Fruit fly (Drosophila melanogaster): ENCODE measurements around the gene CG15418.

CG15418 gene

DNA sequence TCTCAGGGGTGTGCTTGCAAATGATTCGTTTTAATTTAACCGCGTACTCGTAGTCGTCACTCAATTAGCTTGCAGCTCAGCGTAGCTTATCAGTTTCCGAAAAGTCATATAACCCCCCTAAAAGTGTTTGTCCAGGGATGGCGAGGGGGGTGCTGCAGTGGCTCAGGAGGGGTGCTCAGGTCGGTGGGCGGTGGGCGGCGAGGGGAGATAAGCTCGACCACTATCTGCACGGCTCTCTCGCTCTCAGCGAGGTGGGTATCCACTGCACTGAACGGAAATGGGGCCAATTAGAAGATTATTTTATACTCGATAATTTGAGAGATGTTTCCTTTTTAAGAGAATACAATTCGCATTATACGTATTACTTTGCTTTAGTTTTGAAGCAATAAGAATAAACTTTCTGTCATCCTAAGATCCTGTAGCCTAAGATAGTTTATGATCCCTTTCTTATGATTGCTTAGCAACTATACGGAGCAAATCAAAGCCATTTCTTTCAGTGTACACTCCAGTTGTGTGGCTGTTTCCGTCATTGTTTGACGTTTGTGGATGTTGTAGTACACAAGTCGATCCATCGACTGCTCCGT is 48.2 kb downstream of the CG15418 start:
- TF ChIP-seq Rel (GFP tag; optimal IDR thresholded peaks at IDR 0.05) = no peak
- TF ChIP-seq Rel (tag; optimal IDR thresholded peaks at IDR 0.05) = peak; percentile 52
- peak; percentile 59 for TF ChIP-seq dmrt93B (GFP tag; optimal IDR thresholded peaks at IDR 0.05)
- no peak for TF ChIP-seq N (GFP tag; optimal IDR thresholded peaks at IDR 0.05)
- peak; percentile 47 for TF ChIP-seq fru (GFP tag; optimal IDR thresholded peaks at IDR 0.05)
- no peak for TF ChIP-seq pan (optimal IDR thresholded peaks at IDR 0.05)
- no peak for TF ChIP-seq Abd-B (GFP tag; optimal IDR thresholded peaks at IDR 0.05)
- TF ChIP-seq CrebA (GFP tag; optimal IDR thresholded peaks at IDR 0.05; ENCODE audit: borderline replicate concordance) = no peak
- peak; percentile 66 for TF ChIP-seq rgr (GFP tag; optimal IDR thresholded peaks at IDR 0.05)
- peak; percentile 51 for TF ChIP-seq psq (GFP tag; optimal IDR thresholded peaks at IDR 0.05)
- TF ChIP-seq dl (GFP tag; optimal IDR thresholded peaks at IDR 0.05; ENCODE audit: insufficient read depth in 1 of 2, partially characterized antibody in 2 of 2) = no peak
- no peak for TF ChIP-seq GATAd (GFP tag; optimal IDR thresholded peaks at IDR 0.05)
- peak; percentile 51 for TF ChIP-seq h (GFP tag; optimal IDR thresholded peaks at IDR 0.05)
- TF ChIP-seq Dif (GFP tag; optimal IDR thresholded peaks at IDR 0.05; ENCODE audit: partially characterized antibody) = no peak
- no peak for TF ChIP-seq jim (GFP tag; optimal IDR thresholded peaks at IDR 0.05)
- no peak for TF ChIP-seq Mio (GFP tag; optimal IDR thresholded peaks at IDR 0.05)
- no peak for TF ChIP-seq Hr78 (GFP tag; optimal IDR thresholded peaks at IDR 0.05)
- TF ChIP-seq Jra (GFP tag; optimal IDR thresholded peaks at IDR 0.05) = no peak
- no peak for TF ChIP-seq usp (GFP tag; optimal IDR thresholded peaks at IDR 0.05)
- TF ChIP-seq tai (GFP tag; optimal IDR thresholded peaks at IDR 0.05) = no peak
- TF ChIP-seq sage (GFP tag; optimal IDR thresholded peaks at IDR 0.05) = no peak
- TF ChIP-seq Hnf4 (GFP tag; optimal IDR thresholded peaks at IDR 0.05) = peak; percentile 21
- peak; percentile 61 for TF ChIP-seq Hr83 (GFP tag; optimal IDR thresholded peaks at IDR 0.05; ENCODE audit: poor library complexity, severe bottlenecking)
- no peak for TF ChIP-seq Dfd (GFP tag; optimal IDR thresholded peaks at IDR 0.05)
- peak; percentile 81 for TF ChIP-seq HLH106 (tag; optimal IDR thresholded peaks at IDR 0.05)
- no peak for TF ChIP-seq dsf (GFP tag; optimal IDR thresholded peaks at IDR 0.05; ENCODE audit: borderline replicate concordance)
- peak; percentile 70 for TF ChIP-seq CG9705 (GFP tag; optimal IDR thresholded peaks at IDR 0.05)
- TF ChIP-seq lola (GFP tag; optimal IDR thresholded peaks at IDR 0.05) = no peak
- TF ChIP-seq Vsx2 (GFP tag; optimal IDR thresholded peaks at IDR 0.05; ENCODE audit: partially characterized antibody) = no peak
- no peak for TF ChIP-seq CG32264 (GFP tag; optimal IDR thresholded peaks at IDR 0.05)
- TF ChIP-seq Myc (optimal IDR thresholded peaks at IDR 0.05) = no peak
- no peak for TF ChIP-seq sv (GFP tag; optimal IDR thresholded peaks at IDR 0.05)
- peak; percentile 59 for TF ChIP-seq Sp1 (GFP tag; optimal IDR thresholded peaks at IDR 0.05)
- no peak for TF ChIP-seq brk (GFP tag; optimal IDR thresholded peaks at IDR 0.05)
- TF ChIP-seq OdsH (GFP tag; optimal IDR thresholded peaks at IDR 0.05) = peak; percentile 63
- peak; percentile 56 for TF ChIP-seq br (GFP tag; optimal IDR thresholded peaks at IDR 0.05)
- TF ChIP-seq woc (GFP tag; optimal IDR thresholded peaks at IDR 0.05) = no peak
- TF ChIP-seq ey (GFP tag; optimal IDR thresholded peaks at IDR 0.05) = peak; percentile 72
- TF ChIP-seq foxo (GFP tag; optimal IDR thresholded peaks at IDR 0.05) = peak in 1 of 2 experiments; percentile 57

DNA sequence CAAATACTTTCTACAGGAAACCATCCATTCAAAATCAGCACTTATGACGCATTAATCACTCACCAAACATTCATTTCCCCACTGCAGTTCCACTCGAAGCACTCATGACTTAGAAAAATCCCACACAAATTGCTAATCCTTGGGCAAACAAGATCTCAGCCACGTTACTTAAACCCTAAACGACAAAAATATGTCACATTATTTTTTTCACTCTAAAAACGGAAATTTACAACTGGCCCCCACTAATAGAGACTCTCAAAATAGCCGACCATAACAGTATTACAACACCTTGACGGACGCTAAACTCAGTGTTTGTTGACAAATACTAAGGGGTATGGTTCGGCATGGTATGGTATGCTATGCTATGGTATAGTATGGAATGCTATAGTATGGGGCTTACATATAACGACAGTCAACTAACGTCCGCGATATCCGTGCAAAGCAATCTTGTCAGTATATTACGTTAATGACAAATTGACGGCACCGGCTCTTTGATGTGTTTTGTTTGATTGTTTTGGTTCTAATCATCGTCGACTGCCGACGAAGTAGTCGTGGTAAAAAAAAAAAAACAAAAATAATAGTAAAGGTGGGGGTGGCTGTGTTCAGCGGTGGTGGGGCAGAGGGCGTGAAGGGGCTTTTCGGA is 48.9 kb downstream of the CG15418 start:
- TF ChIP-seq br (GFP tag; optimal IDR thresholded peaks at IDR 0.05) = no peak
- TF ChIP-seq dmrt93B (GFP tag; optimal IDR thresholded peaks at IDR 0.05) = no peak
- TF ChIP-seq jim (GFP tag; optimal IDR thresholded peaks at IDR 0.05) = no peak
- TF ChIP-seq HLH106 (tag; optimal IDR thresholded peaks at IDR 0.05) = no peak
- no peak for TF ChIP-seq rgr (GFP tag; optimal IDR thresholded peaks at IDR 0.05)
- no peak for TF ChIP-seq CG9705 (GFP tag; optimal IDR thresholded peaks at IDR 0.05)
- no peak for TF ChIP-seq foxo (GFP tag; optimal IDR thresholded peaks at IDR 0.05)
- no peak for TF ChIP-seq Myc (optimal IDR thresholded peaks at IDR 0.05)
- TF ChIP-seq tai (GFP tag; optimal IDR thresholded peaks at IDR 0.05) = no peak
- no peak for TF ChIP-seq h (GFP tag; optimal IDR thresholded peaks at IDR 0.05)
- no peak for TF ChIP-seq Mio (GFP tag; optimal IDR thresholded peaks at IDR 0.05)
- TF ChIP-seq CrebA (GFP tag; optimal IDR thresholded peaks at IDR 0.05; ENCODE audit: borderline replicate concordance) = no peak
- TF ChIP-seq sv (GFP tag; optimal IDR thresholded peaks at IDR 0.05) = no peak
- no peak for TF ChIP-seq Sp1 (GFP tag; optimal IDR thresholded peaks at IDR 0.05)
- no peak for TF ChIP-seq Hnf4 (GFP tag; optimal IDR thresholded peaks at IDR 0.05)
- no peak for TF ChIP-seq pan (optimal IDR thresholded peaks at IDR 0.05)
- TF ChIP-seq Dif (GFP tag; optimal IDR thresholded peaks at IDR 0.05; ENCODE audit: partially characterized antibody) = no peak
- TF ChIP-seq OdsH (GFP tag; optimal IDR thresholded peaks at IDR 0.05) = no peak
- no peak for TF ChIP-seq N (GFP tag; optimal IDR thresholded peaks at IDR 0.05)
- no peak for TF ChIP-seq ey (GFP tag; optimal IDR thresholded peaks at IDR 0.05)

Data from whole organism, wandering third instar larva.